Worm (Caenorhabditis elegans): ENCODE measurements around the gene F21A3.3.

Gene F21A3.3

ce11 chrV:15547727-15548126 is 30.2 kb downstream of the F21A3.3 start (continued):
- TF ChIP-seq Y79H2A.3 (GFP tag; conservative IDR thresholded peaks at IDR 0.05): no peak
- peak in 1 of 2 experiments; percentile 20 for TF ChIP-seq let-607 (tag; optimal IDR thresholded peaks at IDR 0.05)
- no peak for TF ChIP-seq akir-1 (GFP tag; optimal IDR thresholded peaks at IDR 0.05)
- no peak for TF ChIP-seq aptf-3 (GFP tag; IDR thresholded peaks at IDR 0.05)
- TF ChIP-seq dpff-1 (tag; optimal IDR thresholded peaks at IDR 0.05): no peak
- TF ChIP-seq lsl-1 (GFP tag; optimal IDR thresholded peaks at IDR 0.05): peak; percentile 42
- no peak for TF ChIP-seq lin-40 (tag; optimal IDR thresholded peaks at IDR 0.05)
- no peak for TF ChIP-seq tlf-1 (GFP tag; optimal IDR thresholded peaks at IDR 0.05)
- TF ChIP-seq B0261.1 (tag; optimal IDR thresholded peaks at IDR 0.05): peak; percentile 90
- peak; percentile 56; the same call in 1 of the 2 replicates for TF ChIP-seq B0336.3 (GFP tag; IDR thresholded peaks at IDR 0.05)
- TF ChIP-seq him-1 (tag; optimal IDR thresholded peaks at IDR 0.05): peak; percentile 70
- peak; percentile 25 for TF ChIP-seq F23B12.7 (tag; optimal IDR thresholded peaks at IDR 0.05; ENCODE audit: insufficient read depth)
- no peak for TF ChIP-seq ztf-28 (GFP tag; IDR thresholded peaks at IDR 0.05)
- TF ChIP-seq ztf-3 (GFP tag; optimal IDR thresholded peaks at IDR 0.05): no peak
- peak; percentile 13 for TF ChIP-seq zim-3 (tag; optimal IDR thresholded peaks at IDR 0.05)

DNA sequence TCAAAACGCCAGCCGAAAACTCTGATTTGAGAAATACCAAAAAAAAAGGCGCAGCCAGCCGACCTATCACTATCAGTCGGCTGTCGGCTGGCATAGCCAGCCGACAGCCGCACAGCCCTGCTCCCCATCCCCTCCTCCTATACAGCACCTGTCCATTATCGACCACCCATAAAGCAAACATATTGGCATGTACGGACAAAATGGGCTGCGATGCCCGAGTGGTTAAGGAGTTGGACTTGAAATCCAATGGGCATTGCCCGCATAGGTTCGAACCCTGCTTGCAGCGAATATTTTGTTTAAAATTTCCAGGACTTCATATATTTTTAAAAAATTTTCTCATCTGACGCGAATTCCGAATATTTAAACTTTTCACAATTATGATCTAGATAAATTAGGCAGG is 32.9 kb downstream of the F21A3.3 start:
- no peak for TF ChIP-seq rec-8 (tag; optimal IDR thresholded peaks at IDR 0.05)
- peak; percentile 73 for TF ChIP-seq tbp1 (GFP tag; optimal IDR thresholded peaks at IDR 0.05)
- TF ChIP-seq B0261.1 (tag; optimal IDR thresholded peaks at IDR 0.05): peak; percentile 52
- no peak for TF ChIP-seq F55B11.4 (tag; optimal IDR thresholded peaks at IDR 0.05; ENCODE audit: borderline replicate concordance, insufficient read depth)
- TF ChIP-seq nhr-27 (tag; optimal IDR thresholded peaks at IDR 0.05): no peak
- no peak for TF ChIP-seq gei-17 (GFP tag; optimal IDR thresholded peaks at IDR 0.05)
- TF ChIP-seq K11D2.4 (GFP tag; IDR thresholded peaks at IDR 0.05): no peak
- TF ChIP-seq snpc-1.3 (tag; optimal IDR thresholded peaks at IDR 0.05; ENCODE audit: insufficient read depth): no peak
- TF ChIP-seq rpc-1 (optimal IDR thresholded peaks at IDR 0.05): peak; percentile 26
- TF ChIP-seq rpc-1 (tag; optimal IDR thresholded peaks at IDR 0.05): peak; percentile 52
- no peak for TF ChIP-seq snpc-1.1 (tag; optimal IDR thresholded peaks at IDR 0.05; ENCODE audit: insufficient read depth)
- no peak for TF ChIP-seq F52B5.7 (tag; optimal IDR thresholded peaks at IDR 0.05)
- no peak for TF ChIP-seq madf-6 (GFP tag; IDR thresholded peaks at IDR 0.05)
- TF ChIP-seq snpc-4 (GFP tag; optimal IDR thresholded peaks at IDR 0.05): no peak
- no peak for TF ChIP-seq snpc-4 (tag; optimal IDR thresholded peaks at IDR 0.05)
- no peak for TF ChIP-seq ZK185.1 (tag; optimal IDR thresholded peaks at IDR 0.05; ENCODE audit: poor library complexity, severe bottlenecking)

ce11 chrV:15551642-15552041 is 34.1 kb downstream of the F21A3.3 start:
- TF ChIP-seq egl-18 (GFP tag; IDR thresholded peaks at IDR 0.05) (no peak), D2030.7 (GFP tag; IDR thresholded peaks at IDR 0.05) (peak; percentile 70), F52B5.7 (tag; optimal IDR thresholded peaks at IDR 0.05) (no peak), mel-28 (tag; optimal IDR thresholded peaks at IDR 0.05; ENCODE audit: borderline replicate concordance) (peak; percentile 34), bed-1 (GFP tag; IDR thresholded peaks at IDR 0.05) (no peak), somi-1 (GFP tag; optimal IDR thresholded peaks at IDR 0.05) (no peak), Y79H2A.3 (GFP tag; conservative IDR thresholded peaks at IDR 0.05) (no peak), ceh-27 (GFP tag; optimal IDR thresholded peaks at IDR 0.05) (peak; percentile 17), lir-1 (GFP tag; conservative IDR thresholded peaks at IDR 0.05) (no peak), snpc-1.3 (tag; optimal IDR thresholded peaks at IDR 0.05; ENCODE audit: insufficient read depth) (peak; percentile 67), F23B12.7 (tag; optimal IDR thresholded peaks at IDR 0.05; ENCODE audit: insufficient read depth) (peak; percentile 58), C06A6.2 (GFP tag; conservative IDR thresholded peaks at IDR 0.05) (no peak), nhr-27 (tag; optimal IDR thresholded peaks at IDR 0.05) (no peak), die-1 (tag; optimal IDR thresholded peaks at IDR 0.05) (peak; percentile 81), ceh-58 (GFP tag; IDR thresholded peaks at IDR 0.05) (no peak), tbp1 (GFP tag; optimal IDR thresholded peaks at IDR 0.05) (peak; percentile 98), nhr-90 (tag; optimal IDR thresholded peaks at IDR 0.05) (peak; percentile 49), ceh-91 (GFP tag; IDR thresholded peaks at IDR 0.05) (no peak; the same call in 1 of the 2 replicates), let-607 (tag; optimal IDR thresholded peaks at IDR 0.05) (no peak), mxl-1 (tag; optimal IDR thresholded peaks at IDR 0.05) (peak; percentile 33), tbx-9 (tag; optimal IDR thresholded peaks at IDR 0.05; ENCODE audit: borderline replicate concordance) (no peak), pha-4 (tag; optimal IDR thresholded peaks at IDR 0.05) (no peak)

Data from whole organism, young adult.